Worm (Caenorhabditis elegans) whole organism, L3 larva: ENCODE results near the gene C35A11.2.

Source experiments
- lsy-12 ChIP-seq: sonication (generic microtip); optimal IDR thresholded peaks from 2 replicates; lab custom pipeline; 2016; ENCODE audit warnings: mild to moderate bottlenecking, missing genetic modification characterization, missing compliant biosample characterization
- snpc-4 ChIP-seq: fragments of 150-350 bp; optimal IDR thresholded peaks from 2 replicates; lab custom pipeline; 2014; ENCODE audit warnings: missing biosample characterization, missing genetic modification characterization

- TF ChIP-seq lsy-12 (tag; lab: Kevin White, UChicago) (no peak), snpc-4 (tag; lab: Kevin White, UChicago) (no peak)
Measured at ce11 chrV:5427860-5428259, 41.8 kb downstream of the C35A11.2 start, which contains the start of gene rhr-1.
